Worm (Caenorhabditis elegans): ENCODE data around the gene oac-15.

DNA sequence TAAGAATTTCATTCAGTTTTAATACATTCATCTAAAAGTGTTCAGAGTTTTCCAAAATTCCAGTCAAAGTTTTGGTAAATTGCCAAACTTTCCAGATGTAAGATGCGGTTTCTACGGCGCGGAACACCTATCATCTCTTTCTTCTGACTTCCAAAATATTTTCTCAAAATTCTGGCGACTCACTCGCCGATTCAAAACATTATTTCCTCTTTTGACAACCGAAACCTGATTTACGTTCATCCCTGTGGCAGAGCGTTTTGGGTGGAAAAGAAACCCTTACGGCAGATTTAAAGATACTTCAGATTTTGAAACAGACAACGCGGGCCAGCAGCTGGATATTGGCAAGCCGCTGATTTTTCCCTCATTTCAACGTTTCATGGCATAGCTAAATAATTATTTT is 11.7 kb downstream of the oac-15 start, which contains the start of gene F11A5.5:
- TF ChIP-seq mel-28 (tag; optimal IDR thresholded peaks at IDR 0.05; ENCODE audit: borderline replicate concordance) = no peak
- TF ChIP-seq F57C9.4 (tag; optimal IDR thresholded peaks at IDR 0.05) = no peak
- TF ChIP-seq hmg-20 (GFP tag; IDR thresholded peaks at IDR 0.05) = no peak
- TF ChIP-seq nhr-90 (tag; optimal IDR thresholded peaks at IDR 0.05) = no peak
- TF ChIP-seq F10E7.11 (tag; optimal IDR thresholded peaks at IDR 0.05) = no peak
- no peak for TF ChIP-seq F52B5.7 (tag; optimal IDR thresholded peaks at IDR 0.05)
- TF ChIP-seq ceh-79 (tag; optimal IDR thresholded peaks at IDR 0.05) = no peak
- TF ChIP-seq snpc-1.1 (tag; optimal IDR thresholded peaks at IDR 0.05; ENCODE audit: insufficient read depth) = no peak
